Fruit fly (Drosophila melanogaster) whole organism, embryonic: ENCODE data around the gene Hip14.

Source experiments
- B-H2 ChIP-seq: fragments of 200-800 bp; sonication (Bioruptor generic); optimal IDR thresholded peaks from 2 replicates; lab custom pipeline; 2018; ENCODE audit warnings: missing biosample characterization, mild to moderate bottlenecking, missing genetic modification characterization
- Bteb2 ChIP-seq: fragments of 200-800 bp; sonication (Bioruptor generic); optimal IDR thresholded peaks from 2 replicates; lab custom pipeline; 2016; ENCODE audit warnings: missing biosample characterization, missing genetic modification characterization
- C15 ChIP-seq: fragments of 200-800 bp; sonication (Bioruptor generic); IDR thresholded peaks from 3 replicates; pipeline ENCODE4 v1.3.6; 2022; ENCODE audit warnings: missing biosample characterization, missing genetic modification characterization
- CG10274 ChIP-seq: fragments of 200-800 bp; sonication (Bioruptor generic); optimal IDR thresholded peaks from 3 replicates; lab custom pipeline; 2017; ENCODE audit warnings: missing biosample characterization, mild to moderate bottlenecking, missing genetic modification characterization
- CG12236 ChIP-seq: fragments of 200-800 bp; sonication (Bioruptor generic); optimal IDR thresholded peaks from 2 replicates; lab custom pipeline; 2016; ENCODE audit warnings: missing biosample characterization, missing genetic modification characterization
- CG1233 ChIP-seq: fragments of 200-800 bp; sonication (Bioruptor generic); optimal IDR thresholded peaks from 4 replicates; lab custom pipeline; 2018; ENCODE audit warnings: missing biosample characterization, mild to moderate bottlenecking, missing genetic modification characterization
- CG13287 ChIP-seq: fragments of 200-800 bp; sonication (Bioruptor generic); IDR thresholded peaks from 2 replicates; pipeline ENCODE4 v1.3.6; 2022; ENCODE audit warnings: missing biosample characterization, missing genetic modification characterization; ENCODE audit not compliant: partially characterized antibody
- CG18262 ChIP-seq: fragments of 200-800 bp; optimal IDR thresholded peaks from 3 replicates; lab custom pipeline; 2019; ENCODE audit warnings: missing biosample characterization, mild to moderate bottlenecking, missing genetic modification characterization, moderate library complexity
- CG2120 ChIP-seq: fragments of 200-800 bp; sonication (Bioruptor generic); optimal IDR thresholded peaks from 3 replicates; lab custom pipeline; 2016; ENCODE audit warnings: missing biosample characterization, missing genetic modification characterization
- CG2875 ChIP-seq: fragments of 200-800 bp; sonication (Bioruptor generic); optimal IDR thresholded peaks from 2 replicates; lab custom pipeline; 2017; ENCODE audit warnings: missing biosample characterization, mild to moderate bottlenecking, missing genetic modification characterization, missing genetic modification reagents
- CG4854 ChIP-seq: fragments of 200-800 bp; sonication (Bioruptor generic); optimal IDR thresholded peaks from 2 replicates; lab custom pipeline; 2016; ENCODE audit warnings: missing biosample characterization, missing genetic modification characterization, inconsistent platforms
- CG8388 ChIP-seq: fragments of 200-800 bp; sonication (Bioruptor generic); optimal IDR thresholded peaks from 2 replicates; lab custom pipeline; 2019; ENCODE audit warnings: missing biosample characterization, mild to moderate bottlenecking, missing genetic modification characterization, moderate library complexity
- Chrac-16 ChIP-seq: fragments of 200-800 bp; sonication (Bioruptor generic); optimal IDR thresholded peaks from 3 replicates; lab custom pipeline; 2016; ENCODE audit warnings: missing biosample characterization, missing genetic modification characterization
- CrebB ChIP-seq: fragments of 200-800 bp; sonication (Bioruptor generic); optimal IDR thresholded peaks from 3 replicates; lab custom pipeline; 2018; ENCODE audit warnings: missing biosample characterization, mild to moderate bottlenecking, missing genetic modification characterization
- Gsc ChIP-seq: fragments of 200-800 bp; sonication (Bioruptor generic); IDR thresholded peaks from 2 replicates; pipeline ENCODE4 v1.3.6; 2022; ENCODE audit warnings: missing biosample characterization, missing genetic modification characterization
- HmgZ ChIP-seq: fragments of 200-800 bp; sonication (Bioruptor generic); optimal IDR thresholded peaks from 2 replicates; lab custom pipeline; 2018; ENCODE audit warnings: missing biosample characterization, mild to moderate bottlenecking, missing genetic modification characterization
- MTF-1 ChIP-seq: fragments of 200-800 bp; sonication (Bioruptor generic); optimal IDR thresholded peaks from 2 replicates; lab custom pipeline; 2018; ENCODE audit warnings: missing biosample characterization, mild to moderate bottlenecking, missing genetic modification characterization, borderline replicate concordance
- Med ChIP-seq: fragments of 200-800 bp; sonication (Bioruptor generic); peaks from one replicate; lab custom pipeline; 2016; ENCODE audit warnings: missing biosample characterization, missing genetic modification characterization, mild to moderate bottlenecking, inconsistent platforms, moderate library complexity
- NC2β ChIP-seq: fragments of 200-800 bp; sonication (Bioruptor generic); optimal IDR thresholded peaks from 2 replicates; lab custom pipeline; 2016; ENCODE audit warnings: missing biosample characterization, missing genetic modification characterization
- NfI ChIP-seq: fragments of 200-800 bp; sonication (Bioruptor generic); optimal IDR thresholded peaks from 3 replicates; lab custom pipeline; 2018; ENCODE audit warnings: missing biosample characterization, mild to moderate bottlenecking, missing genetic modification characterization, moderate library complexity
- Side ChIP-seq: fragments of 200-800 bp; sonication (Bioruptor generic); optimal IDR thresholded peaks from 2 replicates; lab custom pipeline; 2016; ENCODE audit warnings: missing biosample characterization, missing genetic modification characterization
- Sox102F ChIP-seq: fragments of 200-800 bp; sonication (Bioruptor generic); optimal IDR thresholded peaks from 2 replicates; lab custom pipeline; 2018; ENCODE audit warnings: missing biosample characterization, mild to moderate bottlenecking, missing genetic modification characterization, moderate library complexity
- Spps ChIP-seq: fragments of 200-800 bp; sonication (Bioruptor generic); optimal IDR thresholded peaks from 2 replicates; lab custom pipeline; 2018; ENCODE audit warnings: missing biosample characterization, mild to moderate bottlenecking, missing genetic modification characterization
- Sry-δ ChIP-seq: fragments of 200-800 bp; sonication (Bioruptor generic); optimal IDR thresholded peaks from 2 replicates; lab custom pipeline; 2016; ENCODE audit warnings: missing biosample characterization, missing genetic modification characterization
- Trl ChIP-seq, 3 experiments: fragments of >200 bp in 2 of 3; fragments of 200-800 bp in 1 of 3; sonication (Bioruptor generic) in 1 of 3; optimal IDR thresholded peaks; 2 replicates in 1 of 3; 3 replicates in 2 of 3; lab custom pipeline; 2016 to 2017; ENCODE audit warnings: missing biosample characterization in 1 of 3, missing genetic modification characterization in 1 of 3
- abd-A ChIP-seq: fragments of 200-800 bp; sonication (Bioruptor generic); optimal IDR thresholded peaks from 3 replicates; lab custom pipeline; 2019; ENCODE audit warnings: missing biosample characterization, mild to moderate bottlenecking, missing genetic modification characterization, moderate library complexity
- ase ChIP-seq: fragments of 200-800 bp; sonication (Bioruptor generic); IDR thresholded peaks from 3 replicates; pipeline ENCODE4 v1.3.6; 2022; ENCODE audit warnings: missing biosample characterization, missing genetic modification characterization
- cas ChIP-seq: fragments of 200-800 bp; sonication (Bioruptor generic); IDR thresholded peaks from 2 replicates; pipeline ENCODE4 v1.3.6; 2022; ENCODE audit warnings: missing biosample characterization, missing genetic modification characterization
- crol ChIP-seq: fragments of 200-800 bp; sonication (Bioruptor generic); IDR thresholded peaks from 2 replicates; pipeline ENCODE4 v1.3.6; 2022; ENCODE audit warnings: missing biosample characterization, missing genetic modification characterization
- disco-r ChIP-seq: fragments of 200-800 bp; sonication (Bioruptor generic); optimal IDR thresholded peaks from 2 replicates; lab custom pipeline; 2016; ENCODE audit warnings: missing biosample characterization, missing genetic modification characterization
- dmrt11E ChIP-seq: fragments of 200-800 bp; sonication (Bioruptor generic); optimal IDR thresholded peaks from 3 replicates; lab custom pipeline; 2018; ENCODE audit warnings: missing biosample characterization, mild to moderate bottlenecking, missing genetic modification characterization, moderate library complexity
- fd96Cb ChIP-seq: fragments of 200-800 bp; sonication (Bioruptor generic); optimal IDR thresholded peaks from 2 replicates; lab custom pipeline; 2018; ENCODE audit warnings: missing biosample characterization, mild to moderate bottlenecking, missing genetic modification characterization, moderate library complexity
- gfzf ChIP-seq: fragments of 200-800 bp; sonication (Bioruptor generic); optimal IDR thresholded peaks from 2 replicates; lab custom pipeline; 2016; ENCODE audit warnings: missing biosample characterization, mild to moderate bottlenecking, missing genetic modification characterization, moderate library complexity
- ham ChIP-seq: fragments of 200-800 bp; sonication (Bioruptor generic); IDR thresholded peaks from 2 replicates; pipeline ENCODE4 v1.3.6; 2022; ENCODE audit warnings: missing biosample characterization, missing genetic modification characterization
- hbn ChIP-seq: fragments of 200-800 bp; sonication (Bioruptor generic); IDR thresholded peaks from 2 replicates; pipeline ENCODE4 v1.3.6; 2022; ENCODE audit warnings: missing biosample characterization, missing genetic modification characterization; ENCODE audit not compliant: partially characterized antibody
- ind ChIP-seq: fragments of 200-800 bp; sonication (Bioruptor generic); optimal IDR thresholded peaks from 3 replicates; lab custom pipeline; 2016; ENCODE audit warnings: missing biosample characterization, missing genetic modification characterization
- kay ChIP-seq: fragments of 200-800 bp; sonication (Bioruptor generic); optimal IDR thresholded peaks from 2 replicates; lab custom pipeline; 2016; ENCODE audit warnings: missing biosample characterization, missing genetic modification characterization
- knrl ChIP-seq: fragments of 200-800 bp; sonication (Bioruptor generic); IDR thresholded peaks from 3 replicates; pipeline ENCODE4 v1.3.6; 2022; ENCODE audit warnings: missing biosample characterization, missing genetic modification characterization; ENCODE audit not compliant: partially characterized antibody
- lilli ChIP-seq: fragments of 200-800 bp; sonication (Bioruptor generic); optimal IDR thresholded peaks from 3 replicates; lab custom pipeline; 2016; ENCODE audit warnings: missing biosample characterization, missing genetic modification characterization
- pb ChIP-seq: fragments of 200-800 bp; sonication (Bioruptor generic); optimal IDR thresholded peaks from 3 replicates; lab custom pipeline; 2016; ENCODE audit warnings: missing biosample characterization, missing genetic modification characterization
- prd ChIP-seq, 3 experiments: fragments of >200 bp in 2 of 3; fragments of 200-800 bp in 1 of 3; sonication (Bioruptor generic) in 1 of 3; optimal IDR thresholded peaks in 2 of 3; IDR thresholded peaks in 1 of 3; 2 replicates in 2 of 3; 3 replicates in 1 of 3; pipeline versions ENCODE4 v1.3.6 to Lab custom; 2017 to 2022; ENCODE audit warnings: missing biosample characterization in 1 of 3, missing genetic modification characterization in 1 of 3
- row ChIP-seq: fragments of 200-800 bp; sonication (Bioruptor generic); IDR thresholded peaks from 3 replicates; pipeline ENCODE4 v1.3.6; 2022; ENCODE audit warnings: missing biosample characterization, missing genetic modification characterization
- sc ChIP-seq, 3 experiments: fragments of >200 bp in 2 of 3; fragments of 200-800 bp in 1 of 3; sonication (Bioruptor generic) in 1 of 3; optimal IDR thresholded peaks; 2 replicates in 2 of 3; 3 replicates in 1 of 3; lab custom pipeline; 2017; ENCODE audit warnings: mild to moderate bottlenecking in 1 of 3, missing biosample characterization in 1 of 3, missing genetic modification characterization in 1 of 3, missing genetic modification reagents in 1 of 3
- schlank ChIP-seq: fragments of 200-800 bp; sonication (Bioruptor generic); optimal IDR thresholded peaks from 2 replicates; lab custom pipeline; 2018; ENCODE audit warnings: missing biosample characterization, mild to moderate bottlenecking, missing genetic modification characterization
- slou ChIP-seq: fragments of 200-800 bp; sonication (Bioruptor generic); optimal IDR thresholded peaks from 3 replicates; lab custom pipeline; 2016; ENCODE audit warnings: missing biosample characterization, missing genetic modification characterization
- sna ChIP-seq: fragments of 200-800 bp; sonication (Bioruptor generic); IDR thresholded peaks from 2 replicates; pipeline ENCODE4 v1.3.6; 2022; ENCODE audit warnings: missing biosample characterization, missing genetic modification characterization; ENCODE audit not compliant: partially characterized antibody
- vnd ChIP-seq: fragments of 200-800 bp; sonication (Bioruptor generic); IDR thresholded peaks from 3 replicates; pipeline ENCODE4 v1.3.6; 2022; ENCODE audit warnings: missing biosample characterization, missing genetic modification characterization; ENCODE audit not compliant: partially characterized antibody

The Hip14 gene

DNA sequence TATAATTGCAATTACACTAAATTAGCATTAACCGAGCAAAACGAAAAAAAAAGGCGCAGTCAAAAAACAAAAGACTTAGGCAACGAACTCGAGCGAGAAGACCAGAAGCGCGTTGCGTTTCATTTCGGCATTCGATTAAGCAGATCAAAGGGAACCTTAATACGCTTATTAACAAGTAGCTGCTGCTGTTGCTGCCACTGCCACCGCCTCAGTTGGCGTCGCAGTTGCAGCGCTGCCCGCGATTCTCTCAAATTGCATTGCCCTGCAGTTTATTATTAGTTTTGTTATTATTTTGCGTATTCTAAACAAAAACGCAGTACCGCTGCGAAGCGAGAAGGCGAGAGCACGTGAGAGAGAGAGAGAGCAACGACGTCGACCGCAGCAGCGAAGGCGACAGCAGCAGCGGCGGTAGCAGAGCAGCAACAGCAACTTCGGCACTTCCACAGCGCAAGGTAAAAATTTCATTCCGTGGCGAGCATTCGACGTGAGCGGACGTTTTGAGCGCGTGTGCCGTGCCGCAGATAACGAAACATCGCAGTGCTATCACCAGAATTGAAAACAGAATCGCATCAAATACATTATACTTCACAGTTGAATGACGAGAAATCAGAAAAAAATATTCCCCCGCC lies 35.1 kb downstream of the Hip14 start, which contains the start of gene Notum (continued):
- TF ChIP-seq CG2120 (GFP tag; lab: Kevin White, UChicago) (no peak), CG13287 (GFP tag; lab: Robert Waterston, UW) (peak; percentile 15; the same call in 1 of the 2 replicates), knrl (GFP tag; lab: Robert Waterston, UW) (peak; percentile 43; the same call in 2 of the 3 replicates), Spps (tag; lab: Kevin White, UChicago) (no peak), disco-r (no peak), crol (GFP tag; lab: Robert Waterston, UW) (0 out of 2 replicates have a peak, but pooled peaks have one; percentile 20), Side (GFP tag; lab: Kevin White, UChicago) (no peak), B-H2 (GFP tag; lab: Kevin White, UChicago) (no peak), MTF-1 (GFP tag; lab: Kevin White, UChicago) (peak; percentile 13), ase (GFP tag; lab: Robert Waterston, UW) (no peak), prd (optimal IDR thresholded peaks at IDR 0.05; lab: Kevin White, UChicago) (no peak), prd (GFP tag; IDR thresholded peaks at IDR 0.05; lab: Robert Waterston, UW) (peak; percentile 9; the same call in 1 of the 3 replicates), ham (no peak), NC2β (no peak), CG10274 (GFP tag; lab: Kevin White, UChicago) (no peak), slou (GFP tag; lab: Kevin White, UChicago) (no peak), lilli (GFP tag; lab: Kevin White, UChicago) (no peak), CG12236 (GFP tag; lab: Kevin White, UChicago) (no peak), pb (no peak), Gsc (GFP tag; lab: Robert Waterston, UW) (no peak), CG4854 (no peak), schlank (tag; lab: Kevin White, UChicago) (no peak), Chrac-16 (GFP tag; lab: Kevin White, UChicago) (no peak)

- TF ChIP-seq abd-A (tag; lab: Kevin White, UChicago) (no peak), ind (no peak), kay (no peak), Trl (optimal IDR thresholded peaks at IDR 0.05; lab: Kevin White, UChicago) (no peak), Trl (GFP tag; optimal IDR thresholded peaks at IDR 0.05; lab: Kevin White, UChicago) (no peak), CG18262 (tag; lab: Kevin White, UChicago) (peak; percentile 56), row (GFP tag; lab: Robert Waterston, UW) (no peak), fd96Cb (peak; percentile 3), CrebB (no peak), CG8388 (GFP tag; lab: Kevin White, UChicago) (no peak), CG1233 (GFP tag; lab: Kevin White, UChicago) (no peak), sna (GFP tag; lab: Robert Waterston, UW) (no peak), HmgZ (no peak), hbn (GFP tag; lab: Robert Waterston, UW) (no peak), gfzf (GFP tag; lab: Kevin White, UChicago) (no peak), CG2875 (GFP tag; lab: Kevin White, UChicago) (peak; percentile 10), C15 (GFP tag; lab: Robert Waterston, UW) (no peak), Sox102F (GFP tag; lab: Kevin White, UChicago) (peak; percentile 15), cas (GFP tag; lab: Robert Waterston, UW) (no peak), Bteb2 (GFP tag; lab: Kevin White, UChicago) (no peak), sc (optimal IDR thresholded peaks at IDR 0.05; lab: Kevin White, UChicago) (no peak), sc (GFP tag; optimal IDR thresholded peaks at IDR 0.05; lab: Kevin White, UChicago) (no peak), dmrt11E (peak; percentile 29), vnd (no peak), Med (GFP tag; lab: Kevin White, UChicago) (peak; percentile 41), Sry-δ (GFP tag; lab: Kevin White, UChicago) (no peak), NfI (no peak)
Observed at dm6 chr3L:16024276-16025019, 36.4 kb downstream of the Hip14 start.
